Worm (Caenorhabditis elegans) whole organism, L4 larva: Measurements from ENCODE around the gene dcs-1.

ENCODE experiments used
- F37D6.2 ChIP-seq: sonication (generic microtip); optimal IDR thresholded peaks from 2 replicates; lab custom pipeline; 2016; ENCODE audit warnings: mild to moderate bottlenecking, missing genetic modification characterization, missing compliant biosample characterization
- attf-4 ChIP-seq: sonication (generic microtip); optimal IDR thresholded peaks from 3 replicates; lab custom pipeline; 2017; ENCODE audit warnings: missing biosample characterization, missing genetic modification characterization
- ceh-20 ChIP-seq: fragments of 200-800 bp; sonication (Bioruptor generic); IDR thresholded peaks from 2 replicates; pipeline ENCODE4 v1.3.6; 2022; ENCODE audit warnings: missing genetic modification reagents, missing genetic modification characterization, missing compliant biosample characterization
- ceh-32 ChIP-seq: sonication (generic microtip); optimal IDR thresholded peaks from 2 replicates; lab custom pipeline; 2016; ENCODE audit warnings: mild to moderate bottlenecking, missing genetic modification characterization, missing compliant biosample characterization; ENCODE audit not compliant: poor library complexity
- daf-16 ChIP-seq, 3 experiments: sonication (generic microtip); optimal IDR thresholded peaks; 2 replicates each; lab custom pipeline; 2016 to 2017; ENCODE audit warnings: missing genetic modification characterization in 3 of 3, missing genetic modification reagents in 3 of 3, mild to moderate bottlenecking in 2 of 3, missing compliant biosample characterization in 2 of 3, missing biosample characterization in 1 of 3, moderate library complexity in 1 of 3
- lin-13 ChIP-seq: fragments of 150-350 bp; optimal IDR thresholded peaks from 2 replicates; lab custom pipeline; 2014; ENCODE audit warnings: missing biosample characterization, missing genetic modification reagents, missing genetic modification characterization
- lin-39 ChIP-seq: fragments of 150-350 bp; optimal IDR thresholded peaks from 2 replicates; lab custom pipeline; 2014; ENCODE audit warnings: missing biosample characterization, missing genetic modification reagents, missing genetic modification characterization
- nhr-25 ChIP-seq: sonication (generic microtip); optimal IDR thresholded peaks from 2 replicates; lab custom pipeline; 2017; ENCODE audit warnings: missing genetic modification characterization, mild to moderate bottlenecking, missing compliant biosample characterization, antibody characterized with exemption, moderate library complexity, borderline replicate concordance; ENCODE audit not compliant: insufficient read depth
- nhr-6 ChIP-seq: fragments of 150-350 bp; optimal IDR thresholded peaks from 2 replicates; lab custom pipeline; 2014; ENCODE audit warnings: missing biosample characterization, missing genetic modification characterization
- snpc-4 ChIP-seq: fragments of 150-350 bp; optimal IDR thresholded peaks from 2 replicates; lab custom pipeline; 2014; ENCODE audit warnings: missing biosample characterization, missing genetic modification characterization
- unc-130 ChIP-seq: sonication (generic microtip); optimal IDR thresholded peaks from 2 replicates; lab custom pipeline; 2016; ENCODE audit warnings: missing genetic modification reagents, missing genetic modification characterization, missing compliant biosample characterization

DNA sequence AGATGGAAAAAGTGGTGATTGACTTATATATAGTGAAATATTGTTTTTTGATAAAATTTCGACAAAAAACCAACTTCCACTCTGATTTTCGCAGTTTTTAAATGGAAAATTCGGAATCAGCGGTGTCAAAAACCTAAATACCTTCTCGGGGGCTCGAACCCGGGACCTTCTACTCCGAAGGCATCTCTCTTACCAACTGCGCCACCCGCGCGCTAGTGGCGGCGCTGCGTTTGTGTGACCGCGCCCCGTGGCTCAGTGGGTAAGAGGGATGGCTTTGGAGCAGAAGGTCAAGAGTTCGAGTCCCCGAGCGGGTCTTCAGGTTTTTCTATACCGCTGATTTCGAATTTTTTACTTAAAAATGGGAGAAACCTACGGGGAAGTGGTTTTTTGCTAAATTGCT lies 34.6 kb upstream of the dcs-1 start:
- no peak for TF ChIP-seq ceh-20 (GFP tag; lab: Robert Waterston, UW)
- no peak for TF ChIP-seq nhr-6
- no peak for TF ChIP-seq ceh-32 (tag; lab: Kevin White, UChicago)
- no peak for TF ChIP-seq snpc-4
- no peak for TF ChIP-seq nhr-25
- no peak for TF ChIP-seq lin-39 (tag; lab: Kevin White, UChicago)
- no peak for TF ChIP-seq unc-130 (GFP tag; lab: Kevin White, UChicago)
- no peak for TF ChIP-seq lin-13
- TF ChIP-seq attf-4 (tag; lab: Kevin White, UChicago): no peak
- no peak for TF ChIP-seq F37D6.2 (tag; lab: Kevin White, UChicago)
- no peak for TF ChIP-seq daf-16 (GFP tag; optimal IDR thresholded peaks at IDR 0.05; lab: Kevin White, UChicago)
- no peak for TF ChIP-seq daf-16 (tag; optimal IDR thresholded peaks at IDR 0.05; lab: Kevin White, UChicago)
